Fruit fly (Drosophila melanogaster) whole organism, pupa: ENCODE data around the gene Med.

Experiments
- CG10348 ChIP-seq: fragments of 200-800 bp; sonication (Bioruptor generic); IDR thresholded peaks from 2 replicates; pipeline ENCODE4 v1.3.6; 2022; ENCODE audit warnings: missing biosample characterization, missing genetic modification characterization
- CG12605 ChIP-seq: fragments of 200-800 bp; sonication (Bioruptor generic); IDR thresholded peaks from 2 replicates; pipeline ENCODE4 v1.3.6; 2022; ENCODE audit warnings: missing biosample characterization, missing genetic modification characterization
- CG14655 ChIP-seq: fragments of 200-800 bp; sonication (Bioruptor generic); optimal IDR thresholded peaks from 3 replicates; lab custom pipeline; 2017; ENCODE audit warnings: mild to moderate bottlenecking, missing biosample characterization, missing genetic modification reagents, missing genetic modification characterization
- CG15710 ChIP-seq: fragments of 200-800 bp; sonication (Bioruptor generic); optimal IDR thresholded peaks from 2 replicates; lab custom pipeline; 2018; ENCODE audit warnings: missing biosample characterization, mild to moderate bottlenecking, missing genetic modification characterization, moderate library complexity
- CG17806 ChIP-seq: fragments of 200-800 bp; sonication (Bioruptor generic); optimal IDR thresholded peaks from 2 replicates; lab custom pipeline; 2018; ENCODE audit warnings: missing biosample characterization, mild to moderate bottlenecking, missing genetic modification characterization, moderate library complexity
- CG32121 ChIP-seq: fragments of 200-800 bp; sonication (Bioruptor generic); IDR thresholded peaks from 2 replicates; pipeline ENCODE4 v1.3.6; 2022; ENCODE audit warnings: missing biosample characterization, missing genetic modification characterization
- CG34367 ChIP-seq: fragments of 200-800 bp; sonication (Bioruptor generic); optimal IDR thresholded peaks from 2 replicates; lab custom pipeline; 2018; ENCODE audit warnings: missing biosample characterization, mild to moderate bottlenecking, missing genetic modification characterization
- CG8159 ChIP-seq: fragments of 200-800 bp; sonication (Bioruptor generic); optimal IDR thresholded peaks from 3 replicates; lab custom pipeline; 2018; ENCODE audit warnings: missing biosample characterization, mild to moderate bottlenecking, missing genetic modification characterization, moderate library complexity
- CG8301 ChIP-seq: fragments of 200-800 bp; sonication (Bioruptor generic); optimal IDR thresholded peaks from 2 replicates; lab custom pipeline; 2018; ENCODE audit warnings: missing biosample characterization, mild to moderate bottlenecking, missing genetic modification characterization
- CG9948 ChIP-seq: fragments of 200-800 bp; sonication (Bioruptor generic); optimal IDR thresholded peaks from 2 replicates; lab custom pipeline; 2018; ENCODE audit warnings: missing biosample characterization, mild to moderate bottlenecking, missing genetic modification characterization, moderate library complexity
- D1 ChIP-seq: fragments of 200-800 bp; sonication (Bioruptor generic); optimal IDR thresholded peaks from 2 replicates; lab custom pipeline; 2018; ENCODE audit warnings: missing biosample characterization, mild to moderate bottlenecking, missing genetic modification characterization, moderate library complexity
- EcR ChIP-seq: fragments of 200-800 bp; sonication (Bioruptor generic); optimal IDR thresholded peaks from 3 replicates; lab custom pipeline; 2019; ENCODE audit warnings: missing biosample characterization, missing genetic modification characterization, mild to moderate bottlenecking, moderate library complexity, missing genetic modification reagents
- Ets98B ChIP-seq: fragments of 200-800 bp; sonication (Bioruptor generic); IDR thresholded peaks from 2 replicates; pipeline ENCODE4 v1.3.6; 2022; ENCODE audit warnings: missing biosample characterization, missing genetic modification characterization
- Pif1A ChIP-seq: fragments of 200-800 bp; sonication (Bioruptor generic); optimal IDR thresholded peaks from 3 replicates; lab custom pipeline; 2016; ENCODE audit warnings: missing biosample characterization, missing genetic modification characterization
- Pif1B ChIP-seq: fragments of 200-800 bp; sonication (Bioruptor generic); optimal IDR thresholded peaks from 3 replicates; lab custom pipeline; 2016; ENCODE audit warnings: missing biosample characterization, missing genetic modification characterization
- Snoo ChIP-seq: fragments of 200-800 bp; sonication (Bioruptor generic); optimal IDR thresholded peaks from 3 replicates; lab custom pipeline; 2017; ENCODE audit warnings: missing biosample characterization, mild to moderate bottlenecking, missing genetic modification characterization, inconsistent platforms
- fd96Ca ChIP-seq: fragments of 200-800 bp; sonication (Bioruptor generic); IDR thresholded peaks from 3 replicates; pipeline ENCODE4 v1.3.6; 2022; ENCODE audit warnings: missing biosample characterization, missing genetic modification characterization
- gl ChIP-seq: fragments of 200-800 bp; sonication (Bioruptor generic); optimal IDR thresholded peaks from 2 replicates; lab custom pipeline; 2018; ENCODE audit warnings: missing biosample characterization, mild to moderate bottlenecking, missing genetic modification characterization
- rn ChIP-seq: fragments of 200-800 bp; sonication (Bioruptor generic); IDR thresholded peaks from 2 replicates; pipeline ENCODE4 v1.3.6; 2022; ENCODE audit warnings: missing biosample characterization, missing genetic modification characterization

Med gene

dm6 chr3R:31604409-31605116 lies 6.3 kb upstream of the Med start:
- TF ChIP-seq Ets98B (GFP tag; lab: Robert Waterston, UW): no peak
- no peak for TF ChIP-seq CG10348 (GFP tag; lab: Robert Waterston, UW)
- no peak for TF ChIP-seq CG32121 (GFP tag; lab: Robert Waterston, UW)
- no peak for TF ChIP-seq CG14655 (GFP tag; lab: Kevin White, UChicago)
- no peak for TF ChIP-seq Snoo (tag; lab: Kevin White, UChicago)
- no peak for TF ChIP-seq EcR

DNA sequence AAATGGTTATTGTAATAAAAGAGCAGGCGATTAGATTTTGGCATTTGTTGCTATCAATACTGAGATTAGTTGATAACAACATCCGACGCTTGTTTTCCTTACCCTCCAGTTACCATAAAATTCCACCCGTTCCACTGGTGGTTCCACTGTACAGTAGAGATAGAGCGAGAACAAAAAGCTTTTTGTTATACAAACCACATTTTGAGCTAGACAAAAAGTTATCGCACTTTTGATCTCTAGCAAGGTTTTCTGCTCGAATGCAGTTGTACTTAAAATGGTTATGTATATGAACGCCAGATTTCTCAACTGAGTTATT lies 5.8 kb upstream of the Med start:
- TF ChIP-seq Ets98B (GFP tag; lab: Robert Waterston, UW) (no peak), CG10348 (GFP tag; lab: Robert Waterston, UW) (no peak), rn (GFP tag; lab: Robert Waterston, UW) (no peak), CG9948 (no peak), gl (tag; lab: Kevin White, UChicago) (no peak), CG32121 (GFP tag; lab: Robert Waterston, UW) (no peak), CG12605 (GFP tag; lab: Robert Waterston, UW) (no peak), fd96Ca (no peak), CG14655 (GFP tag; lab: Kevin White, UChicago) (no peak), CG34367 (tag; lab: Kevin White, UChicago) (no peak), D1 (tag; lab: Kevin White, UChicago) (no peak), CG8159 (tag; lab: Kevin White, UChicago) (no peak), EcR (no peak), Pif1B (no peak)

dm6 chr3R:31605790-31606189 lies 5.1 kb upstream of the Med start:
- TF ChIP-seq CG10348 (GFP tag; lab: Robert Waterston, UW) (no peak), CG32121 (GFP tag; lab: Robert Waterston, UW) (no peak), CG17806 (no peak), CG15710 (tag; lab: Kevin White, UChicago) (no peak), Snoo (tag; lab: Kevin White, UChicago) (no peak), CG8301 (tag; lab: Kevin White, UChicago) (no peak), rn (GFP tag; lab: Robert Waterston, UW) (no peak)

DNA sequence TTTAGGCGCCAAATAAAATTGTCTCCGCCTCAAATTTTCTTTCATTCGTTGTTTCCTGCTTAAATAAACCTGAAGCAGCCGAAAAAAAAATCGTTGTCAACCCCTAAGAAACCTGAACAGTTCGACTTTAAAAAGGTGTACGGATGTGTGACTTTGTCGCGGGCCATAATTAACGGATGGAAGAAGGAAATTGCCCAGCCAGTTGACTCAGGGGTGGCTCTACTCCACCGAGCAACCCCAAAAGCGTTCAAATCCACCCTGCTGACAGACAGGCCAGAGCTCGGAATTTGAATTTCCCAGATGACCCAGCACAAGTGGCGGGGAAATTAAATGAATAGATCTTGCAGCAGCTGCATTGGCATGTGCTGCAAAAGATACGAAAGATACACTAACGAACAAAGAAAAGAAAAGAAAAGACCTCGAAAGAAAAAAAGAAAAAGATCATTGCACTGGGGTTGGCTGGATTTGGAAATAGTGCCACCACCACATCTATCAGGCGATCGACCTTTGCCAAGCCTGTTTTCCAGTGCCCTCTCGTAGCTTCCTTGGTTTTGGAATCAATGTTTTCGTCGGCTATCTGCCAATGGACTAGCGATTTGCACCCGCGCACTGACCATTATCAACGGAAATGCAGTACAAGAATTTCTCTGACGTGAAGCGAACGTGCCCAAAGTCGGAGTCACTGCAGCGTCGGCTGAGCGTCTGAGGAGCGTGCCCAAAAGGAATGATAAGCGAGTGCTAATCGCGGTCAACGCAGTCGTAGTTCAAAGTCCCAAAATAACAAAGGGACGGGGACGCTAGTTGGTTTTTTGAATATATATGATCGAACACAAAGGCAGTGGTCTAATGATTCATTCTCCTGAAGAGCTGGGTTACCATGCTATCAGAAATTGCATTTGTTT lies 4.4 kb upstream of the Med start:
- TF ChIP-seq CG34367 (tag; lab: Kevin White, UChicago): no peak
- no peak for TF ChIP-seq CG8159 (tag; lab: Kevin White, UChicago)
- no peak for TF ChIP-seq CG9948
- peak; percentile 28 for TF ChIP-seq EcR
- TF ChIP-seq CG32121 (GFP tag; lab: Robert Waterston, UW): no peak
- no peak for TF ChIP-seq rn (GFP tag; lab: Robert Waterston, UW)

DNA sequence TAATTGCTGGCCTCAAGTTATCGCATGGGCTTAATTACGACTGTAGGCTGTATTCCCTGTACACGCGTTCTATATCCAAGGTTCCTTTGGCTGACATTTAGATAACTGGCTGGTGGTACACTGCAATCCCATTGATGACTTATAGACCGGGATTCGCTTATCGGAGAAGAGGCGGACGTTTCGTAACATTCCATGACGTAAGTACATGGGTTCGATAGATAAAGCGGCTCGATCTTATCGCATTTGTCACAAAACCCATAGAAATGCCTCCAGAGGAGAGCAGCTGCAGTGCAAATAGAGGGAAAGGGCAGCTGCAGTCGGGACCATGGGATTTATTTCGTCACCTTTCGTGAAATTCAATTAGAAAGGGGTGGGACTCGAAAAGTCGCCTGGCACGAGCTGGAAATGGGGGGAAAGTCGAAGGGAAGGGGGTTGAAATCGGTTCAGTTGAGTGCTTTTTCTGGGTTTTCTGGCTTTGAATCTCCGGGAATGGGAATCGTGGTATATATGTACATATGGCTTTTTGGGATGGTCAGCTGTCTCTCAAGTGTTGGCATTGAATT lies 3.5 kb upstream of the Med start:
- no peak for TF ChIP-seq CG9948

DNA sequence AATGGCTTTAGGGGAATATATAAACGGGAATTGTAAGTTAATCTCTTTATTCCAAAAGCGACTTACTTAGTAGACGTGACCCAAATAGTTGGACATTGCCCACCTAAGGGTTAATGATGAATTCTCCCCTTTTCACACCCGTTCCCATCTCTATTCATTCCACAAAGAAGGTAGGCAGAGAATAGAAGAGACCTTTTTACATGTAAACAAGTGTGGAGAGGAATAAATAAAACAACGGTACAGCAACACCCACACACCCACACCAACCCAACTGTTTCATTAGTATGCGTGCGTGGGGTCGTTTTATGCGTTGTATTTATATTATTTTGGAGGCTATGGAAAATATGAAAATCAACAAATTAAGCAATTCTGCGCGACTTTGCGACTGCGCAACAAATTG lies 2.8 kb upstream of the Med start:
- no peak for TF ChIP-seq CG9948

dm6 chr3R:31608438-31609188 lies 2.2 kb upstream of the Med start:
- peak; percentile 36 for TF ChIP-seq EcR
- TF ChIP-seq CG8159 (tag; lab: Kevin White, UChicago): peak; percentile 8
- no peak for TF ChIP-seq CG9948
- peak; percentile 19 for TF ChIP-seq gl (tag; lab: Kevin White, UChicago)
- peak; percentile 5 for TF ChIP-seq CG15710 (tag; lab: Kevin White, UChicago)
- TF ChIP-seq CG32121 (GFP tag; lab: Robert Waterston, UW): no peak
- TF ChIP-seq CG8301 (tag; lab: Kevin White, UChicago): no peak
- no peak for TF ChIP-seq Pif1A (GFP tag; lab: Kevin White, UChicago)
